Fruit fly (Drosophila melanogaster) whole organism, embryonic: ENCODE data around the gene CG11307.

Experiments
- Abd-B ChIP-seq: fragments of 200-800 bp; sonication (Bioruptor generic); optimal IDR thresholded peaks from 2 replicates; lab custom pipeline; 2018; ENCODE audit warnings: missing biosample characterization, mild to moderate bottlenecking, missing genetic modification characterization, moderate library complexity
- C15 ChIP-seq: fragments of 200-800 bp; sonication (Bioruptor generic); IDR thresholded peaks from 3 replicates; pipeline ENCODE4 v1.3.6; 2022; ENCODE audit warnings: missing biosample characterization, missing genetic modification characterization
- CG11247 ChIP-seq: fragments of 200-800 bp; sonication (Bioruptor generic); IDR thresholded peaks from 2 replicates; pipeline ENCODE4 v1.3.6; 2022; ENCODE audit warnings: missing biosample characterization, missing genetic modification characterization
- CG11456 ChIP-seq: fragments of 200-800 bp; sonication (Bioruptor generic); IDR thresholded peaks from 3 replicates; pipeline ENCODE4 v1.3.6; 2022; ENCODE audit warnings: missing biosample characterization, missing genetic modification characterization
- CG12769 ChIP-seq: fragments of 200-800 bp; sonication (Bioruptor generic); optimal IDR thresholded peaks from 2 replicates; lab custom pipeline; 2019; ENCODE audit warnings: missing biosample characterization, mild to moderate bottlenecking, missing genetic modification characterization, moderate library complexity
- CG12942 ChIP-seq: fragments of 200-800 bp; sonication (Bioruptor generic); optimal IDR thresholded peaks from 3 replicates; lab custom pipeline; 2016; ENCODE audit warnings: missing biosample characterization, missing genetic modification characterization
- CG1647 ChIP-seq: fragments of 200-800 bp; sonication (Bioruptor generic); optimal IDR thresholded peaks from 3 replicates; lab custom pipeline; 2016; ENCODE audit warnings: missing biosample characterization, missing genetic modification characterization
- CG16815 ChIP-seq: fragments of 200-800 bp; sonication (Bioruptor generic); optimal IDR thresholded peaks from 3 replicates; lab custom pipeline; 2017; ENCODE audit warnings: missing biosample characterization, mild to moderate bottlenecking, missing genetic modification characterization
- CG17186 ChIP-seq: fragments of 200-800 bp; sonication (Bioruptor generic); optimal IDR thresholded peaks from 3 replicates; lab custom pipeline; 2017; ENCODE audit warnings: missing biosample characterization, missing genetic modification reagents, missing genetic modification characterization
- CG17912 ChIP-seq: fragments of 200-800 bp; sonication (Bioruptor generic); optimal IDR thresholded peaks from 2 replicates; lab custom pipeline; 2018; ENCODE audit warnings: missing biosample characterization, mild to moderate bottlenecking, missing genetic modification characterization
- CG18599 ChIP-seq: fragments of 200-800 bp; sonication (Bioruptor generic); optimal IDR thresholded peaks from 3 replicates; lab custom pipeline; 2017; ENCODE audit warnings: missing biosample characterization, missing genetic modification characterization, mild to moderate bottlenecking, moderate library complexity, missing genetic modification reagents
- CG30020 ChIP-seq: fragments of 200-800 bp; optimal IDR thresholded peaks from 2 replicates; lab custom pipeline; 2019; ENCODE audit warnings: missing biosample characterization, mild to moderate bottlenecking, missing genetic modification characterization, moderate library complexity
- CG32767 ChIP-seq: fragments of 200-800 bp; sonication (Bioruptor generic); IDR thresholded peaks from 2 replicates; pipeline ENCODE4 v1.3.6; 2022; ENCODE audit warnings: missing biosample characterization, missing genetic modification characterization
- CG6654 ChIP-seq: fragments of 200-800 bp; sonication (Bioruptor generic); optimal IDR thresholded peaks from 2 replicates; lab custom pipeline; 2017; ENCODE audit warnings: missing biosample characterization, mild to moderate bottlenecking, missing genetic modification characterization
- CG7987 ChIP-seq: fragments of 200-800 bp; sonication (Bioruptor generic); optimal IDR thresholded peaks from 2 replicates; lab custom pipeline; 2018; ENCODE audit warnings: missing biosample characterization, mild to moderate bottlenecking, missing genetic modification characterization, moderate library complexity
- CG8089 ChIP-seq: fragments of 200-800 bp; sonication (Bioruptor generic); optimal IDR thresholded peaks from 3 replicates; lab custom pipeline; 2016; ENCODE audit warnings: missing biosample characterization, missing genetic modification characterization
- CG9215 ChIP-seq: fragments of 200-800 bp; sonication (Bioruptor generic); IDR thresholded peaks from 2 replicates; pipeline ENCODE4 v1.3.6; 2022; ENCODE audit warnings: missing biosample characterization, missing genetic modification characterization
- CHES-1-like ChIP-seq: fragments of 200-800 bp; sonication (Bioruptor generic); optimal IDR thresholded peaks from 2 replicates; lab custom pipeline; 2016; ENCODE audit warnings: missing biosample characterization, missing genetic modification characterization
- D19A ChIP-seq: fragments of 200-800 bp; optimal IDR thresholded peaks from 3 replicates; lab custom pipeline; 2019; ENCODE audit warnings: missing biosample characterization, mild to moderate bottlenecking, missing genetic modification characterization, moderate library complexity
- Dek ChIP-seq: fragments of 200-800 bp; sonication (Bioruptor generic); optimal IDR thresholded peaks from 3 replicates; lab custom pipeline; 2019; ENCODE audit warnings: missing biosample characterization, mild to moderate bottlenecking, missing genetic modification characterization, moderate library complexity
- Doc3 ChIP-seq: fragments of 200-800 bp; sonication (Bioruptor generic); IDR thresholded peaks from 3 replicates; pipeline ENCODE4 v1.3.6; 2022; ENCODE audit warnings: missing biosample characterization, missing genetic modification characterization; ENCODE audit not compliant: partially characterized antibody
- E2f1 ChIP-seq: fragments of 200-800 bp; sonication (Bioruptor generic); IDR thresholded peaks from 2 replicates; pipeline ENCODE4 v1.3.6; 2022; ENCODE audit warnings: missing biosample characterization, missing genetic modification characterization
- ERR ChIP-seq: fragments of 200-800 bp; sonication (Bioruptor generic); optimal IDR thresholded peaks from 2 replicates; lab custom pipeline; 2016; ENCODE audit warnings: missing biosample characterization, missing genetic modification characterization
- Hey ChIP-seq: fragments of 200-800 bp; sonication (Bioruptor generic); optimal IDR thresholded peaks from 3 replicates; lab custom pipeline; 2018; ENCODE audit warnings: missing biosample characterization, mild to moderate bottlenecking, missing genetic modification characterization
- Max ChIP-seq: fragments of 200-800 bp; sonication (Bioruptor generic); optimal IDR thresholded peaks from 2 replicates; lab custom pipeline; 2016; ENCODE audit warnings: missing biosample characterization, mild to moderate bottlenecking, missing genetic modification characterization
- NC2β ChIP-seq: fragments of 200-800 bp; sonication (Bioruptor generic); optimal IDR thresholded peaks from 2 replicates; lab custom pipeline; 2016; ENCODE audit warnings: missing biosample characterization, missing genetic modification characterization
- Oli ChIP-seq: fragments of 200-800 bp; sonication (Bioruptor generic); optimal IDR thresholded peaks from 2 replicates; lab custom pipeline; 2018; ENCODE audit warnings: missing biosample characterization, mild to moderate bottlenecking, missing genetic modification characterization, moderate library complexity
- PHDP ChIP-seq: fragments of 200-800 bp; sonication (Bioruptor generic); optimal IDR thresholded peaks from 3 replicates; lab custom pipeline; 2018; ENCODE audit warnings: missing biosample characterization, mild to moderate bottlenecking, missing genetic modification characterization, moderate library complexity
- Ptx1 ChIP-seq: fragments of 200-800 bp; sonication (Bioruptor generic); IDR thresholded peaks from 2 replicates; pipeline ENCODE4 v1.3.6; 2022; ENCODE audit warnings: missing biosample characterization, missing genetic modification characterization
- Usf ChIP-seq: fragments of 200-800 bp; sonication (Bioruptor generic); optimal IDR thresholded peaks from 2 replicates; lab custom pipeline; 2017; ENCODE audit warnings: missing genotype, missing biosample characterization, missing genetic modification characterization
- cad ChIP-seq: fragments of >200 bp; optimal IDR thresholded peaks from 2 replicates; lab custom pipeline; 2017; ENCODE audit warnings: missing biosample characterization, missing genetic modification characterization
- chinmo ChIP-seq: fragments of 200-800 bp; sonication (Bioruptor generic); IDR thresholded peaks from 4 replicates; pipeline ENCODE4 v1.3.6; 2022; ENCODE audit warnings: missing biosample characterization, missing genetic modification characterization; ENCODE audit not compliant: partially characterized antibody
- chm ChIP-seq: fragments of 200-800 bp; sonication (Bioruptor generic); IDR thresholded peaks from 2 replicates; pipeline ENCODE4 v1.3.6; 2022; ENCODE audit warnings: missing biosample characterization, missing genetic modification characterization
- da ChIP-seq: fragments of 200-800 bp; sonication (Bioruptor generic); optimal IDR thresholded peaks from 2 replicates; lab custom pipeline; 2016; ENCODE audit warnings: missing biosample characterization, missing genetic modification characterization
- dan ChIP-seq: fragments of 200-800 bp; sonication (Bioruptor generic); IDR thresholded peaks from 2 replicates; pipeline ENCODE4 v1.3.6; 2022; ENCODE audit warnings: missing biosample characterization, missing genetic modification characterization
- hbn ChIP-seq: fragments of 200-800 bp; sonication (Bioruptor generic); IDR thresholded peaks from 2 replicates; pipeline ENCODE4 v1.3.6; 2022; ENCODE audit warnings: missing biosample characterization, missing genetic modification characterization; ENCODE audit not compliant: partially characterized antibody
- oc ChIP-seq: fragments of 200-800 bp; sonication (Bioruptor generic); optimal IDR thresholded peaks from 2 replicates; lab custom pipeline; 2018; ENCODE audit warnings: missing biosample characterization, mild to moderate bottlenecking, missing genetic modification characterization, moderate library complexity
- onecut ChIP-seq: fragments of 200-800 bp; sonication (Bioruptor generic); IDR thresholded peaks from 2 replicates; pipeline ENCODE4 v1.3.6; 2022; ENCODE audit warnings: missing biosample characterization, missing genetic modification characterization
- phol ChIP-seq: fragments of 200-800 bp; sonication (Bioruptor generic); optimal IDR thresholded peaks from 3 replicates; lab custom pipeline; 2018; ENCODE audit warnings: missing biosample characterization, mild to moderate bottlenecking, missing genetic modification characterization, moderate library complexity
- ro ChIP-seq: fragments of 200-800 bp; sonication (Bioruptor generic); IDR thresholded peaks from 2 replicates; pipeline ENCODE4 v1.3.6; 2022; ENCODE audit warnings: missing biosample characterization, missing genetic modification characterization
- row ChIP-seq: fragments of 200-800 bp; sonication (Bioruptor generic); IDR thresholded peaks from 3 replicates; pipeline ENCODE4 v1.3.6; 2022; ENCODE audit warnings: missing biosample characterization, missing genetic modification characterization
- salm ChIP-seq: fragments of 200-800 bp; sonication (Bioruptor generic); optimal IDR thresholded peaks from 2 replicates; lab custom pipeline; 2018; ENCODE audit warnings: missing biosample characterization, mild to moderate bottlenecking, missing genetic modification characterization
- sim ChIP-seq: fragments of 200-800 bp; sonication (Bioruptor generic); IDR thresholded peaks from 2 replicates; pipeline ENCODE4 v1.3.6; 2022; ENCODE audit warnings: missing biosample characterization, missing genetic modification characterization
- sima ChIP-seq: fragments of 200-800 bp; sonication (Bioruptor generic); optimal IDR thresholded peaks from 2 replicates; lab custom pipeline; 2016; ENCODE audit warnings: missing biosample characterization, missing genetic modification characterization
- sob ChIP-seq: fragments of 200-800 bp; sonication (Bioruptor generic); IDR thresholded peaks from 2 replicates; pipeline ENCODE4 v1.3.6; 2022; ENCODE audit warnings: missing biosample characterization, missing genetic modification characterization
- sqz ChIP-seq: fragments of 200-800 bp; sonication (Bioruptor generic); optimal IDR thresholded peaks from 3 replicates; lab custom pipeline; 2018; ENCODE audit warnings: missing biosample characterization, mild to moderate bottlenecking, missing genetic modification characterization
- stwl ChIP-seq: fragments of 200-800 bp; sonication (Bioruptor generic); optimal IDR thresholded peaks from 3 replicates; lab custom pipeline; 2018; ENCODE audit warnings: missing biosample characterization, mild to moderate bottlenecking, missing genetic modification characterization, moderate library complexity
- trem ChIP-seq: fragments of 200-800 bp; optimal IDR thresholded peaks from 3 replicates; lab custom pipeline; 2019; ENCODE audit warnings: missing biosample characterization, mild to moderate bottlenecking, missing genetic modification characterization, moderate library complexity
- zf30C ChIP-seq: fragments of 200-800 bp; sonication (Bioruptor generic); optimal IDR thresholded peaks from 3 replicates; lab custom pipeline; 2018; ENCODE audit warnings: missing biosample characterization, mild to moderate bottlenecking, missing genetic modification characterization

CG11307 gene

dm6 chr3L:21574296-21574745, 43.1 kb upstream of the CG11307 start (continued):
- TF ChIP-seq Usf (GFP tag; lab: Kevin White, UChicago) = no peak
- peak; percentile 2 for TF ChIP-seq phol
- no peak for TF ChIP-seq CG18599
- TF ChIP-seq row (GFP tag; lab: Robert Waterston, UW) = peak; percentile 83
- TF ChIP-seq ERR (GFP tag; lab: Kevin White, UChicago) = no peak
- peak; percentile 13 for TF ChIP-seq trem (tag; lab: Kevin White, UChicago)
- no peak for TF ChIP-seq CG9215 (GFP tag; lab: Robert Waterston, UW)
- no peak for TF ChIP-seq Oli (tag; lab: Kevin White, UChicago)
- TF ChIP-seq CG6654 (GFP tag; lab: Kevin White, UChicago) = no peak
- no peak for TF ChIP-seq CG32767
- no peak for TF ChIP-seq Max (GFP tag; lab: Kevin White, UChicago)
- TF ChIP-seq hbn (GFP tag; lab: Robert Waterston, UW) = no peak
- no peak for TF ChIP-seq CG11247 (GFP tag; lab: Robert Waterston, UW)
- TF ChIP-seq CG12942 (GFP tag; lab: Kevin White, UChicago) = no peak
- TF ChIP-seq CG8089 (GFP tag; lab: Kevin White, UChicago) = no peak
- TF ChIP-seq oc (tag; lab: Kevin White, UChicago) = no peak
- no peak for TF ChIP-seq CHES-1-like
- TF ChIP-seq sima (GFP tag; lab: Kevin White, UChicago) = no peak
- TF ChIP-seq CG30020 (tag; lab: Kevin White, UChicago) = peak; percentile 53

- TF ChIP-seq D19A (tag; lab: Kevin White, UChicago) = peak; percentile 73
- no peak for TF ChIP-seq Dek
- no peak for TF ChIP-seq sima (GFP tag; lab: Kevin White, UChicago)
- no peak for TF ChIP-seq CG7987 (GFP tag; lab: Kevin White, UChicago)
These were observed 35.4 kb upstream of the CG11307 start for dm6 chr3L:21581984-21582383.

- TF ChIP-seq CG12769 = no peak
- TF ChIP-seq sima (GFP tag; lab: Kevin White, UChicago) = no peak
- no peak for TF ChIP-seq PHDP (tag; lab: Kevin White, UChicago)
- no peak for TF ChIP-seq sqz (GFP tag; lab: Kevin White, UChicago)
- no peak for TF ChIP-seq stwl (tag; lab: Kevin White, UChicago)
- TF ChIP-seq CG17186 (GFP tag; lab: Kevin White, UChicago) = no peak
- no peak for TF ChIP-seq CG11456 (GFP tag; lab: Robert Waterston, UW)
- TF ChIP-seq NC2β = no peak
- peak; percentile 70 for TF ChIP-seq chm
- no peak for TF ChIP-seq salm
- TF ChIP-seq dan = no peak
- no peak for TF ChIP-seq da (GFP tag; lab: Kevin White, UChicago)
- no peak for TF ChIP-seq onecut (GFP tag; lab: Robert Waterston, UW)
- no peak for TF ChIP-seq CG17912 (GFP tag; lab: Kevin White, UChicago)
- peak; percentile 5 for TF ChIP-seq Hey (tag; lab: Kevin White, UChicago)
- no peak for TF ChIP-seq ro (GFP tag; lab: Robert Waterston, UW)
- TF ChIP-seq CG8089 (GFP tag; lab: Kevin White, UChicago) = no peak
- TF ChIP-seq Doc3 = no peak
- TF ChIP-seq chinmo (GFP tag; lab: Robert Waterston, UW) = peak; percentile 50; the same call in 1 of the 4 replicates
- TF ChIP-seq Ptx1 = no peak
- TF ChIP-seq CG16815 (GFP tag; lab: Kevin White, UChicago) = no peak
- no peak for TF ChIP-seq Abd-B (GFP tag; lab: Kevin White, UChicago)
- TF ChIP-seq zf30C (GFP tag; lab: Kevin White, UChicago) = no peak
- TF ChIP-seq CG1647 (GFP tag; lab: Kevin White, UChicago) = no peak
- TF ChIP-seq cad (GFP tag; lab: Kevin White, UChicago) = peak; percentile 1
- TF ChIP-seq C15 (GFP tag; lab: Robert Waterston, UW) = no peak
- TF ChIP-seq sob (GFP tag; lab: Robert Waterston, UW) = 0 out of 2 replicates have a peak, but pooled peaks have one; percentile 18
- no peak for TF ChIP-seq sim (GFP tag; lab: Robert Waterston, UW)
- no peak for TF ChIP-seq E2f1 (GFP tag; lab: Robert Waterston, UW)
These were observed 32.7 kb upstream of the CG11307 start for dm6 chr3L:21584683-21585082.
